Fruit fly (Drosophila melanogaster) whole organism, pupa: ENCODE results near the gene betaNACtes6.

Experiments used
- CG17806 ChIP-seq: fragments of 200-800 bp; sonication (Bioruptor generic); optimal IDR thresholded peaks from 2 replicates; lab custom pipeline; 2018; ENCODE audit warnings: missing biosample characterization, mild to moderate bottlenecking, missing genetic modification characterization, moderate library complexity
- CG32121 ChIP-seq: fragments of 200-800 bp; sonication (Bioruptor generic); IDR thresholded peaks from 2 replicates; pipeline ENCODE4 v1.3.6; 2022; ENCODE audit warnings: missing biosample characterization, missing genetic modification characterization
- CG4496 ChIP-seq: fragments of 200-800 bp; sonication (Bioruptor generic); IDR thresholded peaks from 3 replicates; pipeline ENCODE4 v1.3.6; 2022; ENCODE audit warnings: missing biosample characterization, missing genetic modification characterization
- EcR ChIP-seq: fragments of 200-800 bp; sonication (Bioruptor generic); optimal IDR thresholded peaks from 3 replicates; lab custom pipeline; 2019; ENCODE audit warnings: missing biosample characterization, missing genetic modification characterization, mild to moderate bottlenecking, moderate library complexity, missing genetic modification reagents
- Pif1B ChIP-seq: fragments of 200-800 bp; sonication (Bioruptor generic); optimal IDR thresholded peaks from 3 replicates; lab custom pipeline; 2016; ENCODE audit warnings: missing biosample characterization, missing genetic modification characterization

DNA sequence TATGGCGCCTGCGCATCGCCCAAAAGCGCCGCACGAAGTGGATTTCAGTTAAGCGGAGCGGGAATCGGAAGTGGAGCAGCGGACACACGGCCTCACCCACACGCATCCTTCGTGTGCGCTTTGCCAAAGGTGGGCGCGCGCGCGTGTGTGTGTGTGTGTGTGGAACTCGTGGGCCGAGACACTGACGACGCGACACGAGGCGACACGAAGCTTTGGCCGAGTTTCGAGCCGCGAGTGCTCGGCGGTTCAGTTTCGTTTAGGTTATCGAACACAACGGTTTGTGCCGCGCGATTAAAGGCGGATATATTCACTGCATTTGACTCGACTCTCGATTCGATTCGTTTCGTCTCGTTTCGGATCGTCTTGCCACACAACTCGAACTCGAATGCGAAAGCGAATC is 5.0 kb upstream of the betaNACtes6 start, which contains the start of gene dpr8:
- no peak for TF ChIP-seq EcR (GFP tag; lab: Kevin White, UChicago)
- no peak for TF ChIP-seq CG4496 (GFP tag; lab: Robert Waterston, UW)
- TF ChIP-seq CG17806 (tag; lab: Kevin White, UChicago), result no peak
- TF ChIP-seq Pif1B (GFP tag; lab: Kevin White, UChicago), result no peak
- TF ChIP-seq CG32121 (GFP tag; lab: Robert Waterston, UW), result no peak
